Worm (Caenorhabditis elegans) whole organism, midembryonic: Measurements from ENCODE around the gene cey-4.

Source experiments
- T22C8.4 ChIP-seq: fragments of 200-800 bp; sonication (Bioruptor generic); IDR thresholded peaks from 2 replicates; pipeline ENCODE4 v1.3.6; 2022; ENCODE audit warnings: missing genetic modification characterization, missing compliant biosample characterization
- cog-1 ChIP-seq: sonication (generic microtip); optimal IDR thresholded peaks from 2 replicates; lab custom pipeline; 2016; ENCODE audit warnings: missing genetic modification characterization, missing compliant biosample characterization
- flt-1 ChIP-seq: fragments of 200-800 bp; sonication (Bioruptor generic); IDR thresholded peaks from 2 replicates; pipeline ENCODE4 v1.3.6; 2022; ENCODE audit warnings: missing genetic modification characterization, missing compliant biosample characterization
- klf-2 ChIP-seq: fragments of 200-800 bp; sonication (Bioruptor generic); conservative IDR thresholded peaks from 2 replicates; pipeline ENCODE4 v1.3.6; 2022; ENCODE audit warnings: missing genetic modification reagents, missing genetic modification characterization, missing compliant biosample characterization
- med-1 ChIP-seq: sonication (generic microtip); optimal IDR thresholded peaks from 2 replicates; lab custom pipeline; 2017; ENCODE audit warnings: missing genetic modification characterization, mild to moderate bottlenecking, missing compliant biosample characterization, antibody characterized with exemption, missing genetic modification reagents; ENCODE audit not compliant: insufficient read depth
- ref-1 ChIP-seq: fragments of 200-800 bp; sonication (Bioruptor generic); conservative IDR thresholded peaks from 2 replicates; pipeline ENCODE4 v1.3.6; 2022; ENCODE audit warnings: missing genetic modification reagents, missing genetic modification characterization, missing compliant biosample characterization
- tab-1 ChIP-seq: fragments of 200-800 bp; sonication (Bioruptor generic); IDR thresholded peaks from 2 replicates; pipeline ENCODE4 v1.3.6; 2022; ENCODE audit warnings: missing genetic modification characterization, missing compliant biosample characterization
- ztf-23 ChIP-seq: fragments of 200-800 bp; sonication (Bioruptor generic); IDR thresholded peaks from 2 replicates; pipeline ENCODE4 v1.3.6; 2022; ENCODE audit warnings: missing genetic modification reagents, missing genetic modification characterization, missing compliant biosample characterization
- ztf-29 ChIP-seq: fragments of 200-800 bp; sonication (Bioruptor generic); IDR thresholded peaks from 2 replicates; pipeline ENCODE4 v1.3.6; 2022; ENCODE audit warnings: missing genetic modification reagents, missing genetic modification characterization, missing compliant biosample characterization

The cey-4 gene

DNA sequence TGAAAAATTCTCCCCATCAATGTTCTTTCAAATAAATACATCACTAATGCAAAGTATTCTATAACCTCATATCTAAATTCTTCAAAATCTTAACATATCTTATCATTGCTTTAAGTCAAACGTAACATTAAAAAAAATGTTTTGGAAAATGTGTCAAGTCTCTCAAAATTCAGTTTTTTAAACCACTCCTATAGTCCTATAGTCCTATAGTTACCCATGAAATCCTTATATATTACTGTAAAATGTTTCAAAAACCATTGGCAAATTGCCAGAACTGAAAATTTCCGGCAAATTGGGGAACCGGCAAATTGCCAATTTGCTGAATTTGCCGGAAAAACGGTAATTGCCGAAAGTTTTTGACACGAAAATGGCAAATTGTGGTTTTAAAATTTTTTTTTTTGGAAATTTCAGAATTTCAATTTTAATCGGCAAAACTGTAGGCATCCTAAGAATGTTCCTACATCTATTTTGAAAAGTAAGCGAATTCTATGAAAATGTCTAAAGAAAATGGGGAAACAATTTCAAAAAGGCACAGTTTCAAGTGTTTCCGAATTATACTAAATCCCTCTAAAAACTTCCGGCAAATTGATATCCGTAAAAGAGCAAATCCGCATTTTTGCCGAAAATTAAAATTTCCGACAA lies 35.9 kb upstream of the cey-4 start:
- no peak for TF ChIP-seq ztf-23 (GFP tag; lab: Robert Waterston, UW)
- no peak for TF ChIP-seq flt-1 (GFP tag; lab: Robert Waterston, UW)
- TF ChIP-seq cog-1 (tag; lab: Kevin White, UChicago) = no peak
- no peak for TF ChIP-seq T22C8.4 (GFP tag; lab: Robert Waterston, UW)
- TF ChIP-seq klf-2 (GFP tag; lab: Robert Waterston, UW) = no peak

DNA sequence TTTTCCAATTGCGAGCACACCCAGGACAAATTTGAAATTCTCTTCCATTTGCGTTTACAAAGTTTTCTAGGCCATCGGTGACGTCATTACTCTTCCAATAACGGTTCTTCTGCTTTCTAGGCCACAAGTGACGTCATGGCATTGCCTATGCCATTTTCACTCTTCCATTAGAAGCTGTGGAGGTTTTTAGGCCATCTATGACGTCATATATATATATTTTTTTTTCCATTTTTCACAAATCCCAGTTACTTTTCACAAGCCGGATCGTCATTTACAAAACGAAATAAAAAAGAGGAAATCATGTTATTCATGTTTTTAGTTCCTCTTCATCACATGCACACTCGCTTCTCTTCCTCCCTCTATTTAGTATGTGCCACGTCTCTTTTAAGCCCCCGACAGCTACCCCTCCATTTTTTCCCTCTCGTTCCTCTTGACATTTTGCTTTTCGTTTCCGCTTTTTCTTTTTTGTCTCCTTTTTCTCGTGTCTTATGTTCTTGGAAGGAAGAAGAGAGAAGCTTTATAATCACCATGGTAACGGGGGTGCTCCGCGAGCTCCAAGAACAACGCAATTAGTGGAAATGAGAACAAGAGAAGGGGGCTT lies 34.6 kb upstream of the cey-4 start:
- TF ChIP-seq T22C8.4 (GFP tag; lab: Robert Waterston, UW) = no peak
- no peak for TF ChIP-seq cog-1 (tag; lab: Kevin White, UChicago)
- no peak for TF ChIP-seq flt-1 (GFP tag; lab: Robert Waterston, UW)
- no peak for TF ChIP-seq ztf-29 (GFP tag; lab: Robert Waterston, UW)
- no peak for TF ChIP-seq med-1 (GFP tag; lab: Kevin White, UChicago)
- no peak for TF ChIP-seq ztf-23 (GFP tag; lab: Robert Waterston, UW)
- TF ChIP-seq tab-1 (GFP tag; lab: Robert Waterston, UW) = no peak
- TF ChIP-seq ref-1 = no peak
- TF ChIP-seq klf-2 (GFP tag; lab: Robert Waterston, UW) = no peak

DNA sequence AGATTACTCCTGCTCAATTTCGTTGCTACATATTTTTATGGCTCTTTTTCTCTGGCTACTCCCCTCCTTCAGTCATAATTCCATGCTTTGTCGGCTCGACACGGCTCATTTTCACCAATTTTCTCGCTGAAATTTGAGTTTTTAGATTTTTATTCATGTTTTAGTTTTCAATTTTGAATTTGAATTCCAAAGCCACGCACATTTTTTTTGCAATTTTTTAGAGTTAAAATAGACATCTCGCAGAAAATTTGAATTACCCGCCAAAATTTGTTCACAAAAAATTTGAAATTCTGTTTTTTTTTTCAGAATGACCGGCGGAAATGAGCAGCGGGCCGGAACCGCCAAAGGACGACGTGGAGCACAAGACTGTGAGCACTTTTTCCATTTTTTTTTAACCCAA lies 33.8 kb upstream of the cey-4 start, which contains the start of gene unc-119:
Gene unc-119 (plus strand): TSS at position 301 of the 400 bp plus-strand sequence.
- TF ChIP-seq cog-1 (tag; lab: Kevin White, UChicago) (no peak), flt-1 (GFP tag; lab: Robert Waterston, UW) (no peak), tab-1 (GFP tag; lab: Robert Waterston, UW) (no peak), med-1 (GFP tag; lab: Kevin White, UChicago) (no peak), ztf-23 (GFP tag; lab: Robert Waterston, UW) (no peak), ztf-29 (GFP tag; lab: Robert Waterston, UW) (no peak), T22C8.4 (GFP tag; lab: Robert Waterston, UW) (no peak), klf-2 (GFP tag; lab: Robert Waterston, UW) (no peak), ref-1 (no peak)

DNA sequence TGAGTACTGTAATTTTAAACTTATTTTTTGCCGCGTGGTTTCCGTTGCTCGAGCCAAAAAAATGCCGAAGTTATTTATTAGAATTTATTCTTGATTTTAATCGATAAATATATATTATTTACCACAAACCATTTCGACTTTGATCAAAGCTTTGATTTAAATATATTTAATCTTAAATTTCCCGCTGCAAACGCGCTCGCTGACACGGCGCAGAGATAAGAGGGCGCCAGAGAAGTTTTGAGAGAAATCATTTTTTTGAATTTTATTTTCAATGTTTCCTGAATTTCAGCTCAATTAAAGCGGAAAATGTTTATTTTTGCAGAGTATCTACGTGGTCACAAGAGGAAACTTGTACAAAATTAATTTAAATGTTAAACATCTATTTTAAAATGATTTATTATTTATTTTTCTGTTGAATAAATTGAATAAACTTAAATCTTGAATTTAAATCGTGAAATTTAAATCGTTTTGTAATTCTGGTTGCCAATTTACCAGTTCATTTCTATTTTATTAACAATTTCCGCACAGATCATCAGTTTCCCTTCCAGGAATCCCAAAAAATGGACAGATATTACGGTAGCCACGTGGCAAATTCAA lies 27.4 kb upstream of the cey-4 start, which contains the start of gene com-1:
Gene com-1 (plus strand): TSS at position 547 of the 597 bp plus-strand sequence.
- TF ChIP-seq cog-1 (tag; lab: Kevin White, UChicago) (no peak), med-1 (GFP tag; lab: Kevin White, UChicago) (no peak), ztf-23 (GFP tag; lab: Robert Waterston, UW) (no peak), T22C8.4 (GFP tag; lab: Robert Waterston, UW) (no peak), tab-1 (GFP tag; lab: Robert Waterston, UW) (no peak), ref-1 (no peak), ztf-29 (GFP tag; lab: Robert Waterston, UW) (no peak), klf-2 (GFP tag; lab: Robert Waterston, UW) (no peak), flt-1 (GFP tag; lab: Robert Waterston, UW) (no peak)

DNA sequence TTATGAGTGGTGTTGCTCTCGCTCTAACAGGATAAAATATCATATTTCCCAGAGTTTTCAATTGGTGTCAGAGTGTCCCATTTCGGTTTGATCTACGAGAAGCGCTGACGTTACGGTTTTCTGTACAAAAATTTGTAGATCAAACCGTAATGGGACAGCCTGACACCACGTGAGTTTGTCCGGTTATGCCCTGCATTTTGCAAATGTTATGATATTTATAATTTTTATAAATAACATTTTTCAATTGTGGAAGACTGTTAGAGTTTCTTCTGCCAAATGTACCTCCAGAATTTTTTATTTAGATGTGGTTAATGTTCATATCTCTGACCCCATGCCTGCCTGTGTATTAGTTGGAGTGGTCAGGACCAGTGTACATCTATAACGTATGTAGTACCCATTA lies 25.7 kb upstream of the cey-4 start, which contains the start of gene fbxb-87:
Gene fbxb-87 (plus strand): TSS at position 301 of the 400 bp plus-strand sequence.
- TF ChIP-seq klf-2 (GFP tag; lab: Robert Waterston, UW) (no peak), ref-1 (no peak), med-1 (GFP tag; lab: Kevin White, UChicago) (no peak), T22C8.4 (GFP tag; lab: Robert Waterston, UW) (no peak), tab-1 (GFP tag; lab: Robert Waterston, UW) (no peak), cog-1 (tag; lab: Kevin White, UChicago) (no peak), ztf-29 (GFP tag; lab: Robert Waterston, UW) (no peak), ztf-23 (GFP tag; lab: Robert Waterston, UW) (no peak), flt-1 (GFP tag; lab: Robert Waterston, UW) (no peak)

DNA sequence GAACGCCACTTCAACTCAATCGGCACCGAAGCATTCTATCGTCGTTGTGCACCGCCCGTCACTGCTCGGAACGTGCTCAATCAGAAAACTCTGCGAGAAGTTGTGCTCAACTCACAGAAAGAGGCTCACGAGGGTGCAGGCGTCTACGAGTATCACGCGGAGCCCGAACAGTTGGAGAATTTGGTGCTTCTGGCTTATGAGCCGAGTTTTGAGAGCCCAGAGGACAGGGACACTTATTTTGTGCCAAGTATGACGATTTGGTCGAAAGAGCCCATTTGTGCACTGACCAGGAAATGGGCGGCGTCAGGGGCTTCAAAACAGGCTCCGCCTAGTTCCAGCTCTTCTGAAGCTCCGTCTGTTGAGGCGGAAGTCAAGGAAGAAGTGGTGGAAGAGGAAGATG lies 20.3 kb upstream of the cey-4 start:
- TF ChIP-seq ref-1 (no peak), cog-1 (tag; lab: Kevin White, UChicago) (no peak), ztf-23 (GFP tag; lab: Robert Waterston, UW) (no peak), med-1 (GFP tag; lab: Kevin White, UChicago) (no peak), flt-1 (GFP tag; lab: Robert Waterston, UW) (no peak), tab-1 (GFP tag; lab: Robert Waterston, UW) (no peak), T22C8.4 (GFP tag; lab: Robert Waterston, UW) (no peak), ztf-29 (GFP tag; lab: Robert Waterston, UW) (no peak), klf-2 (GFP tag; lab: Robert Waterston, UW) (no peak)

DNA sequence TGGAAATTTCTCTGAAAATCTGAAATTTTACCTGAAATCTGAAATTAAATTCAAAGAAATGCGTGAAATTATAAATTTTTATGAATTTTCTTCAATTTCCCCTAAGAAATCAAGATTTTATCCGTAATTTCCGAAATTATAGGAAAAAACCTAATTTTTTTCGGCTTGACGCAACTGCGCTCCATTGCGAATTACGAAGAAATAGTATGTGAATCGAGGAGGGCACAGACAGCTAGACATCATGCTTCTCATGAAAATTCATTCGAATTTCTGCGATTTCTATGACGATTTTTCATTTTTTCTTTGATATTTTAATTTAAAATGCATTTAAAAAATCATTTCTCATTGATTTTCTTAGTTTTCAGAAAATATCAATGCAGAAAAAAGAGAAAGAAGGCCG lies 13.5 kb upstream of the cey-4 start:
- TF ChIP-seq flt-1 (GFP tag; lab: Robert Waterston, UW) (no peak), ztf-23 (GFP tag; lab: Robert Waterston, UW) (no peak), ztf-29 (GFP tag; lab: Robert Waterston, UW) (no peak), ref-1 (no peak), cog-1 (tag; lab: Kevin White, UChicago) (no peak), tab-1 (GFP tag; lab: Robert Waterston, UW) (no peak), klf-2 (GFP tag; lab: Robert Waterston, UW) (no peak), med-1 (GFP tag; lab: Kevin White, UChicago) (no peak)

DNA sequence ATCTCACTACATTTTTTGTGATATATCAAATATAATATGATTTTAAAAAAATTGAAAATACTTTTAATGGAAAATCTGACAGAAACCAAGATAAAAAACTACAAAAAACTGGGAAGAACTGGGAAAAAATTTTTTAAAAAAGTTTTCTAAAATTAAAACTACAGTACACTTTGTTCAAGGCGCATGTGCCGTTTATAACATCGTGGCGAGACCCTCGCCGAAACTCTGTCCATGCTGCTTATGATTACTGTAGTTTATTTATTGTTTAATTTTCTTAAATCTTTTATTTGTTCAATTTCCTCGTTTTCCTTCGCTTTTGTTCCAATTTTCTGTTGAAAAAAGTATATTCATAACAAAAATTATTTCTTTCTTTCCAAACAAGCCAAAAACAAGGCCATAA lies 13.0 kb upstream of the cey-4 start, which contains the start of gene athp-1:
Gene athp-1 (plus strand): TSS at position 305 of the 400 bp plus-strand sequence.
- no peak for TF ChIP-seq ref-1
- TF ChIP-seq T22C8.4 (GFP tag; lab: Robert Waterston, UW) = no peak
- no peak for TF ChIP-seq flt-1 (GFP tag; lab: Robert Waterston, UW)
- TF ChIP-seq ztf-23 (GFP tag; lab: Robert Waterston, UW) = no peak
- TF ChIP-seq klf-2 (GFP tag; lab: Robert Waterston, UW) = no peak
- no peak for TF ChIP-seq ztf-29 (GFP tag; lab: Robert Waterston, UW)
- TF ChIP-seq tab-1 (GFP tag; lab: Robert Waterston, UW) = no peak
- no peak for TF ChIP-seq med-1 (GFP tag; lab: Kevin White, UChicago)
- TF ChIP-seq cog-1 (tag; lab: Kevin White, UChicago) = no peak
